Fruit fly (Drosophila melanogaster) whole organism, pupa: ENCODE results near the gene ebo.

Experiments used
- CG10348 ChIP-seq: fragments of 200-800 bp; sonication (Bioruptor generic); IDR thresholded peaks from 2 replicates; pipeline ENCODE4 v1.3.6; 2022; ENCODE audit warnings: missing biosample characterization, missing genetic modification characterization
- CG12605 ChIP-seq: fragments of 200-800 bp; sonication (Bioruptor generic); IDR thresholded peaks from 2 replicates; pipeline ENCODE4 v1.3.6; 2022; ENCODE audit warnings: missing biosample characterization, missing genetic modification characterization
- CG13204 ChIP-seq: fragments of 200-800 bp; sonication (Bioruptor generic); optimal IDR thresholded peaks from 2 replicates; lab custom pipeline; 2018; ENCODE audit warnings: missing biosample characterization, mild to moderate bottlenecking, missing genetic modification characterization, moderate library complexity
- CG14655 ChIP-seq: fragments of 200-800 bp; sonication (Bioruptor generic); optimal IDR thresholded peaks from 3 replicates; lab custom pipeline; 2017; ENCODE audit warnings: mild to moderate bottlenecking, missing biosample characterization, missing genetic modification reagents, missing genetic modification characterization
- CG15710 ChIP-seq: fragments of 200-800 bp; sonication (Bioruptor generic); optimal IDR thresholded peaks from 2 replicates; lab custom pipeline; 2018; ENCODE audit warnings: missing biosample characterization, mild to moderate bottlenecking, missing genetic modification characterization, moderate library complexity
- CG17806 ChIP-seq: fragments of 200-800 bp; sonication (Bioruptor generic); optimal IDR thresholded peaks from 2 replicates; lab custom pipeline; 2018; ENCODE audit warnings: missing biosample characterization, mild to moderate bottlenecking, missing genetic modification characterization, moderate library complexity
- CG32121 ChIP-seq: fragments of 200-800 bp; sonication (Bioruptor generic); IDR thresholded peaks from 2 replicates; pipeline ENCODE4 v1.3.6; 2022; ENCODE audit warnings: missing biosample characterization, missing genetic modification characterization
- CG34367 ChIP-seq: fragments of 200-800 bp; sonication (Bioruptor generic); optimal IDR thresholded peaks from 2 replicates; lab custom pipeline; 2018; ENCODE audit warnings: missing biosample characterization, mild to moderate bottlenecking, missing genetic modification characterization
- CG4496 ChIP-seq: fragments of 200-800 bp; sonication (Bioruptor generic); IDR thresholded peaks from 3 replicates; pipeline ENCODE4 v1.3.6; 2022; ENCODE audit warnings: missing biosample characterization, missing genetic modification characterization
- CG8159 ChIP-seq: fragments of 200-800 bp; sonication (Bioruptor generic); optimal IDR thresholded peaks from 3 replicates; lab custom pipeline; 2018; ENCODE audit warnings: missing biosample characterization, mild to moderate bottlenecking, missing genetic modification characterization, moderate library complexity
- CG8301 ChIP-seq: fragments of 200-800 bp; sonication (Bioruptor generic); optimal IDR thresholded peaks from 2 replicates; lab custom pipeline; 2018; ENCODE audit warnings: missing biosample characterization, mild to moderate bottlenecking, missing genetic modification characterization
- CG9948 ChIP-seq: fragments of 200-800 bp; sonication (Bioruptor generic); optimal IDR thresholded peaks from 2 replicates; lab custom pipeline; 2018; ENCODE audit warnings: missing biosample characterization, mild to moderate bottlenecking, missing genetic modification characterization, moderate library complexity
- D1 ChIP-seq: fragments of 200-800 bp; sonication (Bioruptor generic); optimal IDR thresholded peaks from 2 replicates; lab custom pipeline; 2018; ENCODE audit warnings: missing biosample characterization, mild to moderate bottlenecking, missing genetic modification characterization, moderate library complexity
- EcR ChIP-seq: fragments of 200-800 bp; sonication (Bioruptor generic); optimal IDR thresholded peaks from 3 replicates; lab custom pipeline; 2019; ENCODE audit warnings: missing biosample characterization, missing genetic modification characterization, mild to moderate bottlenecking, moderate library complexity, missing genetic modification reagents
- Ets98B ChIP-seq: fragments of 200-800 bp; sonication (Bioruptor generic); IDR thresholded peaks from 2 replicates; pipeline ENCODE4 v1.3.6; 2022; ENCODE audit warnings: missing biosample characterization, missing genetic modification characterization
- Pif1A ChIP-seq: fragments of 200-800 bp; sonication (Bioruptor generic); optimal IDR thresholded peaks from 3 replicates; lab custom pipeline; 2016; ENCODE audit warnings: missing biosample characterization, missing genetic modification characterization
- Pif1B ChIP-seq: fragments of 200-800 bp; sonication (Bioruptor generic); optimal IDR thresholded peaks from 3 replicates; lab custom pipeline; 2016; ENCODE audit warnings: missing biosample characterization, missing genetic modification characterization
- Snoo ChIP-seq: fragments of 200-800 bp; sonication (Bioruptor generic); optimal IDR thresholded peaks from 3 replicates; lab custom pipeline; 2017; ENCODE audit warnings: missing biosample characterization, mild to moderate bottlenecking, missing genetic modification characterization, inconsistent platforms
- gl ChIP-seq: fragments of 200-800 bp; sonication (Bioruptor generic); optimal IDR thresholded peaks from 2 replicates; lab custom pipeline; 2018; ENCODE audit warnings: missing biosample characterization, mild to moderate bottlenecking, missing genetic modification characterization
- rn ChIP-seq: fragments of 200-800 bp; sonication (Bioruptor generic); IDR thresholded peaks from 2 replicates; pipeline ENCODE4 v1.3.6; 2022; ENCODE audit warnings: missing biosample characterization, missing genetic modification characterization

The ebo gene

dm6 chrX:425524-425923 lies 50.9 kb downstream of the ebo start:
- TF ChIP-seq Pif1B (peak; percentile 44), Snoo (peak; percentile 19), CG9948 (peak; percentile 35), Ets98B (GFP tag; lab: Robert Waterston, UW) (no peak), Pif1A (peak; percentile 14), CG34367 (peak; percentile 33), CG17806 (tag; lab: Kevin White, UChicago) (peak; percentile 46), CG8159 (tag; lab: Kevin White, UChicago) (peak; percentile 58), CG15710 (tag; lab: Kevin White, UChicago) (peak; percentile 55), CG8301 (no peak)

DNA sequence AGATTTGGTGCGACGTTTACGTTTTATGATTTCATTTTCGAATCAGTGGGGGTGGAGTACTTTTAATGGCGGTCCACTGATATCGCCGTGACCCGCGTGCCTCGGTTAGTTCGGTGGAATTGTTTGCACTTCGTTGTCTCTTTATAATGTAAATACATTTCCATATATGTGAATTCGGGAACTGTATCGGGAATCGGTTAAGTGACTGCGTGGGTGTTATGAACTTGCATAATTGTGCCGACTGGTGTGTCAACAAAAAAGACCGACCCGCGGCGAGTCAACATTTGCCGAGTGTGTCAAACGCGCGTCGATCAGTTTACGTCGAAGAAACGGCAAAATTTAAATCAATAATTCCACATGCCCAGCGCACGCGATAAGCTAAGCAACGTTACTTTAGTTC lies 53.0 kb downstream of the ebo start:
- no peak for TF ChIP-seq rn
- no peak for TF ChIP-seq gl (tag; lab: Kevin White, UChicago)
- TF ChIP-seq CG14655 (GFP tag; lab: Kevin White, UChicago): no peak
- TF ChIP-seq CG32121 (GFP tag; lab: Robert Waterston, UW): no peak
- TF ChIP-seq CG4496 (GFP tag; lab: Robert Waterston, UW): no peak
- no peak for TF ChIP-seq CG15710 (tag; lab: Kevin White, UChicago)
- no peak for TF ChIP-seq CG12605 (GFP tag; lab: Robert Waterston, UW)
- no peak for TF ChIP-seq CG13204 (GFP tag; lab: Kevin White, UChicago)
- TF ChIP-seq CG10348 (GFP tag; lab: Robert Waterston, UW): no peak
- TF ChIP-seq D1: no peak
- no peak for TF ChIP-seq CG8301
- TF ChIP-seq EcR (GFP tag; lab: Kevin White, UChicago): no peak
- no peak for TF ChIP-seq Pif1A
- TF ChIP-seq CG17806 (tag; lab: Kevin White, UChicago): no peak
